Fruit fly (Drosophila melanogaster): ENCODE data around the gene Rab9Db.
"Not testable (repeated sequence)": the region's sequence is repeated elsewhere in the genome, so short reads cannot be mapped to it uniquely, and the experiment has no call there.

Rab9Db gene

dm6 chrX:10623125-10623524, at the start of gene Rab9Db:
Gene Rab9Db, minus strand, starts transcription at chrX:10623225.
- TF ChIP-seq noc (tag; optimal IDR thresholded peaks at IDR 0.05): not testable (repeated sequence)

- not testable (repeated sequence) for TF ChIP-seq noc (tag; optimal IDR thresholded peaks at IDR 0.05)
Observed at dm6 chrX:10661743-10662142, 38.7 kb upstream of the Rab9Db start, which contains the start of gene Rab9E. Gene Rab9E, minus strand, starts transcription at chrX:10661843.

dm6 chrX:10657380-10657779, 34.4 kb upstream of the Rab9Db start, which contains the start of gene CG2111:
Gene CG2111, plus strand, starts transcription at chrX:10657680.
- TF ChIP-seq noc (tag; optimal IDR thresholded peaks at IDR 0.05): no peak

dm6 chrX:10656216-10656615, 33.2 kb upstream of the Rab9Db start:
- TF ChIP-seq noc (tag; optimal IDR thresholded peaks at IDR 0.05): no peak

dm6 chrX:10642233-10642751, 19.3 kb upstream of the Rab9Db start:
- TF ChIP-seq noc (tag; optimal IDR thresholded peaks at IDR 0.05): no peak

dm6 chrX:10628874-10629273, 5.8 kb upstream of the Rab9Db start:
- peak; percentile 15 for TF ChIP-seq noc (tag; optimal IDR thresholded peaks at IDR 0.05)

dm6 chrX:10627062-10627756, 4.2 kb upstream of the Rab9Db start, which contains the start of the genes CG9806 and X11Lbeta:
Gene CG9806, minus strand, starts transcription at chrX:10627112.
Gene X11Lbeta, plus strand, starts transcription at chrX:10627737.
- no peak for TF ChIP-seq noc (tag; optimal IDR thresholded peaks at IDR 0.05)

- TF ChIP-seq noc (tag; optimal IDR thresholded peaks at IDR 0.05): no peak
Observed at dm6 chrX:10621202-10621990, 1.6 kb downstream of the Rab9Db start.

- TF ChIP-seq noc (tag; optimal IDR thresholded peaks at IDR 0.05): no peak
Observed at dm6 chrX:10620144-10621005, 2.6 kb downstream of the Rab9Db start, which contains the start of gene CG43347. Gene CG43347, minus strand, starts transcription at chrX:10620190.

dm6 chrX:10618491-10618890, 4.5 kb downstream of the Rab9Db start:
- TF ChIP-seq noc (tag; optimal IDR thresholded peaks at IDR 0.05): no peak

- TF ChIP-seq noc (tag; optimal IDR thresholded peaks at IDR 0.05): no peak
Observed at dm6 chrX:10615215-10615614, 7.8 kb downstream of the Rab9Db start.

dm6 chrX:10613568-10613967, 9.5 kb downstream of the Rab9Db start:
- TF ChIP-seq noc (tag; optimal IDR thresholded peaks at IDR 0.05): no peak

- no peak for TF ChIP-seq noc (tag; optimal IDR thresholded peaks at IDR 0.05)
Observed at dm6 chrX:10607629-10608028, 15.4 kb downstream of the Rab9Db start.

dm6 chrX:10606889-10607478, 16.0 kb downstream of the Rab9Db start:
- no peak for TF ChIP-seq noc (tag; optimal IDR thresholded peaks at IDR 0.05)

- no peak for TF ChIP-seq noc (tag; optimal IDR thresholded peaks at IDR 0.05)
Observed at dm6 chrX:10602057-10602764, 20.8 kb downstream of the Rab9Db start, which contains the start of gene CG1628. Gene CG1628, minus strand, starts transcription at chrX:10602714.

Measured in whole organism, larva.